Worm (Caenorhabditis elegans) whole organism, L2 larva: Measurements from ENCODE around the gene F35E8.13.

Source experiments
- C34F6.9 ChIP-seq: fragments of 150-350 bp; optimal IDR thresholded peaks from 2 replicates; lab custom pipeline; 2014; ENCODE audit warnings: missing biosample characterization, missing genetic modification characterization
- F13H6.1 ChIP-seq: sonication (generic microtip); optimal IDR thresholded peaks from 2 replicates; lab custom pipeline; 2016; ENCODE audit warnings: missing genetic modification characterization, missing compliant biosample characterization
- Y55F3AM.14 ChIP-seq: fragments of 200-800 bp; sonication (Bioruptor generic); optimal IDR thresholded peaks from 2 replicates; lab custom pipeline; 2018; ENCODE audit warnings: mild to moderate bottlenecking, missing genetic modification characterization, missing compliant biosample characterization
- ZK546.5 ChIP-seq: sonication (generic microtip); optimal IDR thresholded peaks from 2 replicates; lab custom pipeline; 2017; ENCODE audit warnings: missing biosample characterization, missing genetic modification characterization
- alr-1 ChIP-seq: fragments of 150-350 bp; optimal IDR thresholded peaks from 2 replicates; lab custom pipeline; 2014; ENCODE audit warnings: missing biosample characterization, missing genetic modification characterization
- aly-2 ChIP-seq: fragments of 150-350 bp; optimal IDR thresholded peaks from 2 replicates; lab custom pipeline; 2014; ENCODE audit warnings: missing biosample characterization, missing genetic modification characterization
- ama-1 ChIP-seq: fragments of 150-350 bp; optimal IDR thresholded peaks from 2 replicates; lab custom pipeline; 2018; ENCODE audit warnings: inconsistent platforms
- ceh-16 ChIP-seq: fragments of 150-350 bp; optimal IDR thresholded peaks from 2 replicates; lab custom pipeline; 2014; ENCODE audit warnings: missing biosample characterization, missing genetic modification characterization
- dmd-4 ChIP-seq: sonication (generic microtip); optimal IDR thresholded peaks from 2 replicates; lab custom pipeline; 2017; ENCODE audit warnings: missing biosample characterization, missing genetic modification characterization
- egl-27 ChIP-seq: sonication (generic microtip); optimal IDR thresholded peaks from 3 replicates; lab custom pipeline; 2017; ENCODE audit warnings: missing biosample characterization, missing genetic modification reagents, missing genetic modification characterization
- fos-1 ChIP-seq: fragments of 150-350 bp; optimal IDR thresholded peaks from 2 replicates; lab custom pipeline; 2014; ENCODE audit warnings: missing biosample characterization, missing genetic modification characterization
- gmeb-1 ChIP-seq: fragments of 150-350 bp; optimal IDR thresholded peaks from 2 replicates; lab custom pipeline; 2014; ENCODE audit warnings: missing biosample characterization, missing genetic modification characterization
- lin-11 ChIP-seq: fragments of 150-350 bp; sonication (generic microtip); optimal IDR thresholded peaks from 2 replicates; lab custom pipeline; 2014; ENCODE audit warnings: missing biosample characterization, missing genetic modification characterization, inconsistent platforms, mixed read lengths
- lin-13 ChIP-seq: fragments of 150-350 bp; optimal IDR thresholded peaks from 2 replicates; lab custom pipeline; 2014; ENCODE audit warnings: missing biosample characterization, missing genetic modification reagents, missing genetic modification characterization
- lin-39 ChIP-seq: fragments of 150-350 bp; optimal IDR thresholded peaks from 2 replicates; lab custom pipeline; 2014; ENCODE audit warnings: missing biosample characterization, missing genetic modification reagents, missing genetic modification characterization
- lsy-2 ChIP-seq, 2 experiments: fragments of 150-350 bp in 1 of 2; sonication (generic microtip) in 1 of 2; optimal IDR thresholded peaks; 2 replicates each; lab custom pipeline; 2014 to 2017; ENCODE audit warnings: missing biosample characterization in 2 of 2, missing genetic modification characterization in 2 of 2
- mab-5 ChIP-seq: fragments of 150-350 bp; optimal IDR thresholded peaks from 2 replicates; lab custom pipeline; 2014; ENCODE audit warnings: missing biosample characterization, missing genetic modification characterization
- mbf-1 ChIP-seq: sonication (generic microtip); optimal IDR thresholded peaks from 2 replicates; lab custom pipeline; 2017; ENCODE audit warnings: missing biosample characterization, missing genetic modification characterization
- mdl-1 ChIP-seq, 2 experiments: fragments of 150-350 bp in 1 of 2; sonication (generic microtip) in 1 of 2; optimal IDR thresholded peaks; 2 replicates each; lab custom pipeline; 2017; ENCODE audit warnings: missing biosample characterization in 2 of 2, missing genetic modification characterization in 2 of 2
- nhr-10 ChIP-seq: sonication (generic microtip); optimal IDR thresholded peaks from 2 replicates; lab custom pipeline; 2017; ENCODE audit warnings: missing biosample characterization, missing genetic modification characterization
- nhr-11 ChIP-seq: fragments of 150-350 bp; optimal IDR thresholded peaks from 2 replicates; lab custom pipeline; 2014; ENCODE audit warnings: missing biosample characterization, missing genetic modification characterization
- nhr-12 ChIP-seq: fragments of 150-350 bp; optimal IDR thresholded peaks from 2 replicates; lab custom pipeline; 2014; ENCODE audit warnings: missing biosample characterization, missing genetic modification characterization
- nhr-129 ChIP-seq: fragments of 150-350 bp; optimal IDR thresholded peaks from 2 replicates; lab custom pipeline; 2014; ENCODE audit warnings: missing biosample characterization, missing genetic modification characterization
- nhr-21 ChIP-seq: fragments of 150-350 bp; optimal IDR thresholded peaks from 2 replicates; lab custom pipeline; 2014; ENCODE audit warnings: missing biosample characterization, missing genetic modification characterization
- nhr-23 ChIP-seq: fragments of 150-350 bp; optimal IDR thresholded peaks from 2 replicates; lab custom pipeline; 2014; ENCODE audit warnings: missing biosample characterization, missing genetic modification reagents, missing genetic modification characterization
- nhr-6 ChIP-seq: fragments of 150-350 bp; optimal IDR thresholded peaks from 2 replicates; lab custom pipeline; 2014; ENCODE audit warnings: missing biosample characterization, missing genetic modification characterization
- nhr-77 ChIP-seq: fragments of 150-350 bp; optimal IDR thresholded peaks from 2 replicates; lab custom pipeline; 2014; ENCODE audit warnings: missing biosample characterization, missing genetic modification characterization
- sem-4 ChIP-seq: fragments of 150-350 bp; optimal IDR thresholded peaks from 2 replicates; lab custom pipeline; 2014; ENCODE audit warnings: missing biosample characterization, missing genetic modification reagents, missing genetic modification characterization
- skn-1 ChIP-seq: sonication (generic microtip); optimal IDR thresholded peaks from 2 replicates; lab custom pipeline; 2017; ENCODE audit warnings: missing biosample characterization, missing genetic modification characterization
- sma-3 ChIP-seq: sonication (generic microtip); optimal IDR thresholded peaks from 2 replicates; lab custom pipeline; 2016; ENCODE audit warnings: missing genetic modification reagents, missing genetic modification characterization, missing compliant biosample characterization
- sma-9 ChIP-seq, 2 experiments: fragments of 150-350 bp in 1 of 2; sonication (generic microtip) in 1 of 2; optimal IDR thresholded peaks; 2 replicates each; lab custom pipeline; 2014 to 2016; ENCODE audit warnings: missing genetic modification characterization in 2 of 2, mild to moderate bottlenecking in 1 of 2, missing biosample characterization in 1 of 2, missing compliant biosample characterization in 1 of 2, missing genetic modification reagents in 1 of 2, moderate library complexity in 1 of 2
- unc-39 ChIP-seq: fragments of 150-350 bp; optimal IDR thresholded peaks from 2 replicates; lab custom pipeline; 2014; ENCODE audit warnings: missing biosample characterization, missing genetic modification characterization
- unc-55 ChIP-seq: fragments of 150-350 bp; sonication (generic microtip); optimal IDR thresholded peaks from 3 replicates; lab custom pipeline; 2014; ENCODE audit warnings: missing biosample characterization, missing genetic modification reagents, missing genetic modification characterization
- unc-62 ChIP-seq: fragments of 150-350 bp; optimal IDR thresholded peaks from 2 replicates; lab custom pipeline; 2014; ENCODE audit warnings: missing biosample characterization, missing genetic modification reagents, missing genetic modification characterization
- zag-1 ChIP-seq: fragments of 150-350 bp; optimal IDR thresholded peaks from 2 replicates; lab custom pipeline; 2014; ENCODE audit warnings: missing biosample characterization, missing genetic modification characterization
- ztf-1 ChIP-seq: fragments of 200-800 bp; sonication (Bioruptor generic); conservative IDR thresholded peaks from 2 replicates; pipeline ENCODE4 v1.3.6; 2022; ENCODE audit warnings: missing genetic modification characterization, missing compliant biosample characterization
- ztf-4 ChIP-seq: fragments of 150-350 bp; optimal IDR thresholded peaks from 2 replicates; lab custom pipeline; 2014; ENCODE audit warnings: missing biosample characterization, missing genetic modification characterization

The F35E8.13 gene

DNA sequence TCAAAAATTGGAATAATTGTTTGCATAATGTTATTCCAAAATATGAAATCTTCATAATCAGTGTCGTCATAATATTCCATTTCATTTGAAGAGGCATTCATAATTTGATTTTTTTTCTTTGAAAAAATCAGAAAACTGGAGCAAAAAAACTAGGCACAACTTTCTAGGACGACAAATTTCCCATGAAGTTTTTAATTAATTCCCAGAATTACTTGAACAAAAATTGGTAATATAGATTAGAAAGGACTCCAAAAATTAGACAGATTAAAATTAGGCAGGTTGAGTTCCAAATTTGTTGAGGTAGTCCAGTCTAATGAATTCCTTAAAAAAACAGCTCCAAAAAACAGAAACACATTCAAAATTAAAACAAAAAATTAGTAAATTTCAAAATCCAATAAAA, 31.9 kb downstream of the F35E8.13 start, which contains the start of gene srw-57:
srw-57 (minus strand) TSS at position 101 of the 400 bp plus-strand sequence.
- no peak for TF ChIP-seq mbf-1 (tag; lab: Kevin White, UChicago)
- TF ChIP-seq ztf-1: no peak
- TF ChIP-seq unc-55 (GFP tag; lab: Kevin White, UChicago): no peak
- no peak for TF ChIP-seq mdl-1 (tag; optimal IDR thresholded peaks at IDR 0.05; lab: Kevin White, UChicago)
- no peak for TF ChIP-seq unc-62
- no peak for TF ChIP-seq ztf-4 (tag; lab: Kevin White, UChicago)
- no peak for TF ChIP-seq gmeb-1
- TF ChIP-seq ceh-16: no peak
- no peak for TF ChIP-seq lsy-2 (tag; optimal IDR thresholded peaks at IDR 0.05; lab: Kevin White, UChicago)
- TF ChIP-seq nhr-10: no peak
- TF ChIP-seq mab-5 (tag; lab: Kevin White, UChicago): no peak
- no peak for TF ChIP-seq sma-3 (GFP tag; lab: Kevin White, UChicago)
- no peak for TF ChIP-seq nhr-11
- no peak for TF ChIP-seq unc-39 (tag; lab: Kevin White, UChicago)
- no peak for TF ChIP-seq lin-13

DNA sequence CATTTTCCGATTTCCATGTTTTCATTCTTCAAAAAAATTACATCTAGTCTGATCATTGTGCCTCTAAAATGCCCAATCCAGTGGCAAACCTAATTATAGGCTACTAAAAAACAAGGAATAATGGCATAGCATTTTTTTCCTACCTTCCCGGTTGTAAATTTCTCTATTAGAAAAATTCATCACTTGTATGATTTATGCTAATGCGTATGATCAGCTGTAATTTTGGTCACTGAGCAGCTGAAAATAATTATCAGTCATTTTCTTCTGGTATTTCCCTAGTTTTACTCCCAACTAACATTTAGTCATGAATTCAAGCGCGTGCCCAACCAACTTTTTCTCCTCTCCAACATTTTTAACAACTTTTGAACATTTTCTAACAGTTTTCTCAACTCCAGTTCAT, 32.4 kb downstream of the F35E8.13 start, which contains the start of gene srh-186:
srh-186 (plus strand) TSS at position 301 of the 400 bp plus-strand sequence.
- TF ChIP-seq unc-62: no peak
- no peak for TF ChIP-seq zag-1 (tag; lab: Kevin White, UChicago)
- no peak for TF ChIP-seq lin-11
- no peak for TF ChIP-seq lsy-2 (tag; optimal IDR thresholded peaks at IDR 0.05; lab: Kevin White, UChicago)
- TF ChIP-seq nhr-77 (tag; lab: Kevin White, UChicago): no peak
- TF ChIP-seq nhr-12 (tag; lab: Kevin White, UChicago): no peak
- TF ChIP-seq aly-2: no peak
- TF ChIP-seq nhr-129 (tag; lab: Kevin White, UChicago): no peak
- no peak for TF ChIP-seq dmd-4 (tag; lab: Kevin White, UChicago)
- no peak for TF ChIP-seq ama-1
- no peak for TF ChIP-seq egl-27 (tag; lab: Kevin White, UChicago)
- no peak for TF ChIP-seq fos-1 (tag; lab: Kevin White, UChicago)
- TF ChIP-seq C34F6.9 (tag; lab: Kevin White, UChicago): no peak
- TF ChIP-seq unc-39 (tag; lab: Kevin White, UChicago): no peak
- no peak for TF ChIP-seq ztf-4 (tag; lab: Kevin White, UChicago)
- no peak for TF ChIP-seq ztf-1
- no peak for TF ChIP-seq alr-1 (tag; lab: Kevin White, UChicago)
- TF ChIP-seq, all 48 proteins: peak for 0

DNA sequence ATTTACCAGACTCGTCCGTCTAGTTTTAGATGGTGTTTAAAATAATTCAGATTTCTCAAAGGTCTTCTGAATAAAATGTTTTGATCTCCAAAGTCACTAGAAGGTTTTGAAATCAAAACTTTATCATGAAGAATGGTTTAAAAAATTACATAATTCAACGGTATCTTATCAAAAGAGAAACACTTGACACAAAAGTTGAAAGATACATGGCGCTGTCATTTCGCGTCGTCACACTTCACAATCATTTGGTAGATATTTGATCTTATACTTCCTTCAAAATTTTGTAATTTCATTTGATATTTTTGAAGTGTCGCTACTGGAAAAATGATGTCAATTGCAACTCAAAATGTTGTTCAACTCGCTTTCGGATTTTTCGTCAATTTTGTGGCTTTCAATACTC, 34.0 kb downstream of the F35E8.13 start, which contains the start of gene F36G9.3:
F36G9.3 (plus strand) TSS at position 301 of the 400 bp plus-strand sequence.
- TF ChIP-seq sma-9 (GFP tag; optimal IDR thresholded peaks at IDR 0.05; lab: Kevin White, UChicago): no peak
- no peak for TF ChIP-seq sma-9 (tag; optimal IDR thresholded peaks at IDR 0.05; lab: Kevin White, UChicago)
- no peak for TF ChIP-seq nhr-21 (tag; lab: Kevin White, UChicago)
- TF ChIP-seq nhr-129 (tag; lab: Kevin White, UChicago): no peak
- no peak for TF ChIP-seq ZK546.5 (tag; lab: Kevin White, UChicago)
- TF ChIP-seq nhr-12 (tag; lab: Kevin White, UChicago): no peak
- TF ChIP-seq lin-39: no peak
- no peak for TF ChIP-seq skn-1 (tag; lab: Kevin White, UChicago)
- no peak for TF ChIP-seq zag-1 (tag; lab: Kevin White, UChicago)
- TF ChIP-seq lin-11: no peak
- no peak for TF ChIP-seq lin-13
- no peak for TF ChIP-seq F13H6.1 (tag; lab: Kevin White, UChicago)
- TF ChIP-seq C34F6.9 (tag; lab: Kevin White, UChicago): no peak
- no peak for TF ChIP-seq nhr-11
- no peak for TF ChIP-seq nhr-6

DNA sequence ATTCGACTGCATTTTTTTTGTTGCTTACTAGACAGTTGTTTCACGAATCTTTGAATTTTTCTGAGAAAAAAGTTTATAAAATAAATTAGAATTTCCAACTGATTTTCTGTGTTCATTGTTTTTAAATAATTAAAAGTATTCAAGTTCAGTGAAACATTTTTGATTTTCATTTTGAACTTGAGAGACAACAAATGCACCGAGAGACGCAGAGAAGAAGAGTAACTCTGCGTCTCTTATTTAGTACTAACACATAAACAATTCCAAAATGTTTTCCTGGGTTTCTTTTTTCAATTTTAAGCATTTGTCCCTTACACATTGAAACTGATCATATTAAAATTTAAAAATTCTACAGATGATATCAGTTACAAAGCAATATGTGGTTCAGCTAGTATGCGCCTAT, 36.4 kb downstream of the F35E8.13 start:
- TF ChIP-seq nhr-23 (no peak), C34F6.9 (tag; lab: Kevin White, UChicago) (peak; percentile 18), sma-9 (GFP tag; optimal IDR thresholded peaks at IDR 0.05; lab: Kevin White, UChicago) (peak; percentile 43), sma-9 (tag; optimal IDR thresholded peaks at IDR 0.05; lab: Kevin White, UChicago) (no peak)

DNA sequence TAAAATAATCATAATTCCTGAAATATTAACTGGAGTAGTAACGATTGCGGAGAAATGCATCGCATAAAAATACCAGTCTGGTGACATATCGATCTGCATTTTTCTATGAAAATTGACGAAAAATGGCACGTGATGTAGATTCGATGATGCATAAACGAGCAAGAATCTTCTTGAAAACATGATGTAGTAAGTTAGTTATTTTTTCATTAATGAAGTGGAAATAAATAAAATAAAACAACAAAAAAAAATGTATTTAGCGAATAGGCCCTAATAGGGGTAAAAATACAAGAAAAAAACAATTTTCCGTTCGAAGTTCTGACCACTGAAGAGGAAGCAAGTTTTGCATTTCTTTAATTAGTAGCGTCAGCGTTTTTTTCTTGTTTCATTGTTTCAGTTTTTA, 42.0 kb downstream of the F35E8.13 start, which contains the start of gene sri-2:
sri-2 (minus strand) TSS at position 101 of the 400 bp plus-strand sequence.
- TF ChIP-seq aly-2 (no peak), dmd-4 (tag; lab: Kevin White, UChicago) (no peak), unc-62 (no peak), lin-13 (no peak), mab-5 (tag; lab: Kevin White, UChicago) (no peak), ceh-16 (no peak), C34F6.9 (tag; lab: Kevin White, UChicago) (no peak), Y55F3AM.14 (no peak), sem-4 (tag; lab: Kevin White, UChicago) (no peak)
- TF ChIP-seq, all 48 proteins: peak for 0
